Worm (Caenorhabditis elegans): ENCODE results near the gene F36G3.2.
A peak's percentile ranks its signal among the peaks of the same experiment; 100 is the strongest.

Gene F36G3.2

ce11 chrX:9837989-9838541 lies 44.0 kb upstream of the F36G3.2 start, which contains the start of gene ipla-2 (continued):
- TF ChIP-seq somi-1 (GFP tag; optimal IDR thresholded peaks at IDR 0.05) (no peak), let-607 (tag; optimal IDR thresholded peaks at IDR 0.05) (no peak), madf-3 (GFP tag; IDR thresholded peaks at IDR 0.05) (no peak), attf-3 (GFP tag; conservative IDR thresholded peaks at IDR 0.05) (no peak), Y56A3A.18 (GFP tag; IDR thresholded peaks at IDR 0.05) (no peak)

DNA sequence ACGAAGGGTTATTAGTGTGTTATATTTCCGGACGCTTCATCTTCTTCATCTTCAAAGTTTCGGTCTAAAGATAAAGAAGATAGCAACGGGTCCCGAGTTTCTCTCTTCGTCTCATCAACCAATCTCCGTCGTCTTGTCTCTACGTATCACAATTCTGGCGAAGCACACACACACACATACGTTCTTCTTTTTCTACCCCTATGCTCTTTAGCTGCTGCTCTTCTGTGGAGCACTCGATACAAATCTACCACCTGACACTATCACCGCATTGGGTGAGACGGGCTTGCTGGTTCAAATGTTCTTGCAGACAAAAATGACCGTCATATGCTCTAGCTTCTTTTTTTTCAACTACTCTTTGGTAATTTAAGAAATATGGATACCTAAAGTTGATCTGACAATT lies 38.3 kb upstream of the F36G3.2 start:
- TF ChIP-seq C06A6.2 (GFP tag; conservative IDR thresholded peaks at IDR 0.05) = no peak

DNA sequence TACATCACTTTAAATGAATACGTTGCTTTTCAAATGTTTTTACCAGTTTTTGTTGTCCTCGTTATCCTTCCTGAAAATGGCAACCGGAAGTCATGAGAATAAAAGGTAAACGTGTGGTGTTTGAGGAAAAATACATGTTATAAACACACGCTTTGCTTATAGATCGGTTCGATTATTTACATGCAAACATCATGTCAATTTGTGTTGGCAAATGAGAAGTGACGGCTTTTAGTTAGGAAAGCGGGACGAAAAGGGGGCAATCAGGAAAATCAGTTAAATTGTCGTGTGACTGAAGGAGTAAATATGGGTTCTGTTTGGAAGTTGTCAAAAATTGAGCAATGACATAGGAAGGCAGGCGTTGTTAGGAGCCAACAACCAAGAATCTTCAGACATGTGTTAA lies 37.1 kb upstream of the F36G3.2 start, which contains the start of gene rrc-1:
TSS of gene rrc-1 (minus strand) at position 74 of the 400 bp plus-strand sequence.
- TF ChIP-seq B0019.2 (GFP tag; conservative IDR thresholded peaks at IDR 0.05) = no peak
- TF ChIP-seq F37B4.10 (GFP tag; IDR thresholded peaks at IDR 0.05) = no peak
- no peak for TF ChIP-seq attf-3 (GFP tag; conservative IDR thresholded peaks at IDR 0.05)
- no peak for TF ChIP-seq mxl-1 (tag; optimal IDR thresholded peaks at IDR 0.05)
- no peak for TF ChIP-seq mel-28 (tag; optimal IDR thresholded peaks at IDR 0.05; ENCODE audit: borderline replicate concordance)
- TF ChIP-seq nfya-2 (GFP tag; IDR thresholded peaks at IDR 0.05) = no peak
- no peak for TF ChIP-seq tlf-1 (GFP tag; optimal IDR thresholded peaks at IDR 0.05)
- no peak for TF ChIP-seq attf-5 (GFP tag; optimal IDR thresholded peaks at IDR 0.05)
- TF ChIP-seq Y56A3A.18 (GFP tag; IDR thresholded peaks at IDR 0.05) = no peak
- TF ChIP-seq ceh-79 (tag; optimal IDR thresholded peaks at IDR 0.05) = no peak
- no peak for TF ChIP-seq ztf-6 (GFP tag; IDR thresholded peaks at IDR 0.05)
- TF ChIP-seq ceh-91 (GFP tag; IDR thresholded peaks at IDR 0.05) = no peak
- TF ChIP-seq B0035.1 (tag; optimal IDR thresholded peaks at IDR 0.05) = no peak

DNA sequence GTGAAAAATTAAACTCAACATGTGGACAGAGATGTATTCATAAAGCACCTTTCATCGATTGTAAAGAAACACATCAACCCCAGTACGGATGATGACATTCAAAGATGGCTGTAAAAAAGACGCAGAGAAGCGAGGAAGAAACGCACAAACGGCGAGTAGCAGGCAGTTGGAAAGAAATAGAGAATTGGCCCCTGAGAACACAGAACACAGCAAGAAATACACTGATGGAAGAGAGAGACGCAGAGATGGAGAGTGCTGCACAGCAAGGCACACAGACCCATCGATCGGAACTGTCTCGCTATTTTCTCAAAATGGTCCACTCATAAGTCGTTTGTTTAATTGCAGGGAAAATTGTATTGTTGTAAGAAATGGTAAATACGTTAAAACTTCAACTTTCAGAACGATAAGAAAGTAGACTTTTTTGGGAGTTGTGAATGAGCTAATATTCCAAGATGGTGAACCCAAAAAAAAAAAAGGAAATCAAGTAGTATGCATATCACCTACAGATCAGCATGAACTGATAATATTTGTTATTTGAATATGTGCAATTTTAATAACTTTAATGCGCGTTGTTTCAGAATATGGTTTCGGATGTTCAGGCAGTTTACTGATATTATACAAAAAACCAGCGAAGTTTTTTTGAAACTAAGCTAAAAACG lies 28.7 kb upstream of the F36G3.2 start:
- TF ChIP-seq F37B4.10 (GFP tag; IDR thresholded peaks at IDR 0.05) (no peak), nhr-80 (tag; optimal IDR thresholded peaks at IDR 0.05) (peak; percentile 62), ZK185.1 (tag; optimal IDR thresholded peaks at IDR 0.05; ENCODE audit: poor library complexity, severe bottlenecking) (peak; percentile 66), pbrm-1 (GFP tag; IDR thresholded peaks at IDR 0.05) (0 out of 2 replicates have a peak, but pooled peaks have one; percentile 30), tlf-1 (GFP tag; optimal IDR thresholded peaks at IDR 0.05) (no peak), zfh-2 (GFP tag; conservative IDR thresholded peaks at IDR 0.05) (peak; percentile 39; the same call in 1 of the 2 replicates), hmg-1.2 (GFP tag; IDR thresholded peaks at IDR 0.05) (peak; percentile 91), attf-5 (GFP tag; optimal IDR thresholded peaks at IDR 0.05) (peak; percentile 35), ceh-91 (GFP tag; IDR thresholded peaks at IDR 0.05) (no peak), mcd-1 (GFP tag; IDR thresholded peaks at IDR 0.05) (peak; percentile 39; the same call in 1 of the 2 replicates), dox-1 (GFP tag; IDR thresholded peaks at IDR 0.05) (0 out of 2 replicates have a peak, but pooled peaks have one; percentile 47), K12H6.12 (tag; optimal IDR thresholded peaks at IDR 0.05) (peak; percentile 48), snpc-1.3 (tag; optimal IDR thresholded peaks at IDR 0.05; ENCODE audit: insufficient read depth) (no peak), K11D2.4 (GFP tag; IDR thresholded peaks at IDR 0.05) (0 out of 2 replicates have a peak, but pooled peaks have one; percentile 51), lin-40 (tag; optimal IDR thresholded peaks at IDR 0.05) (peak; percentile 69), madf-3 (GFP tag; IDR thresholded peaks at IDR 0.05) (0 out of 2 replicates have a peak, but pooled peaks have one; percentile 23), pha-4 (tag; optimal IDR thresholded peaks at IDR 0.05) (no peak), ceh-27 (GFP tag; optimal IDR thresholded peaks at IDR 0.05) (peak; percentile 26)
